Worm (Caenorhabditis elegans): ENCODE data around the gene srx-136.

DNA sequence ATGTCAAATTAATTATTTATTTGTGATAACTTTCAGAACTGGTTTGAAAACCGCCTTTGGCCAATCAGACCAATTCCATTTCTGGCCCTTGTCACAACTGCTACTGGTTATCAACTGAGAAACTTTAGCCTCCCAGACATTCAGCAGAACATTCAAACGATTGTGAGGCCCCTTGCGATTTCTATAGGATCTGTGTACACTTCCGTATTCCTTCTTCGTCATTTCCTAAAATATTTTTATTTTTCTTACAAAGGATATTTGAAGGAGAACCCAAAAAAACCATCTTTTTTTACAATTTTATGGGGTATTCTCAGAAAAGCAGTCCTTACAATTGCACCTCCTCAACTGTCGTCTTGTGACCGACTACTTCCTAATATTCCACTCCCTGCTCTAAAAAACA, 16.1 kb downstream of the srx-136 start:
- TF ChIP-seq him-1 (tag; optimal IDR thresholded peaks at IDR 0.05) = no peak
- no peak for TF ChIP-seq W03F9.2 (tag; optimal IDR thresholded peaks at IDR 0.05)
